Fruit fly (Drosophila melanogaster): ENCODE data around the gene CG31279.

Gene CG31279

dm6 chr3R:16442937-16443336 lies 12.5 kb downstream of the CG31279 start, which contains the start of the genes Ttc1 and CG14882 (continued):
- peak; percentile 36; the same call in 1 of the 3 replicates for TF ChIP-seq CG11093 (GFP tag; IDR thresholded peaks at IDR 0.05)
- TF ChIP-seq CG7357 (GFP tag; IDR thresholded peaks at IDR 0.05): no peak
- TF ChIP-seq D (optimal IDR thresholded peaks at IDR 0.05): no peak
- TF ChIP-seq D (GFP tag; optimal IDR thresholded peaks at IDR 0.05): peak; percentile 54
- no peak for TF ChIP-seq CG17912 (GFP tag; optimal IDR thresholded peaks at IDR 0.05)
- peak; percentile 71 for TF ChIP-seq CG3838 (GFP tag; optimal IDR thresholded peaks at IDR 0.05)
- peak; percentile 45; the same call in 1 of the 2 replicates for TF ChIP-seq tna (GFP tag; IDR thresholded peaks at IDR 0.05; ENCODE audit: partially characterized antibody)
- peak; percentile 93 for TF ChIP-seq CG30403 (GFP tag; optimal IDR thresholded peaks at IDR 0.05)
- peak; percentile 63 for TF ChIP-seq CG2875 (GFP tag; optimal IDR thresholded peaks at IDR 0.05)
- peak; percentile 85 for TF ChIP-seq Drgx (GFP tag; IDR thresholded peaks at IDR 0.05)
- peak; percentile 91 for TF ChIP-seq zfh1 (GFP tag; IDR thresholded peaks at IDR 0.05)
- TF ChIP-seq ase (GFP tag; IDR thresholded peaks at IDR 0.05): peak; percentile 87
- peak; percentile 75 for TF ChIP-seq CG9727 (GFP tag; optimal IDR thresholded peaks at IDR 0.05)
- no peak; the same call in 1 of the 2 replicates for TF ChIP-seq danr (GFP tag; IDR thresholded peaks at IDR 0.05)
- peak; percentile 89 for TF ChIP-seq ap (GFP tag; IDR thresholded peaks at IDR 0.05)
- TF ChIP-seq Doc3 (GFP tag; IDR thresholded peaks at IDR 0.05; ENCODE audit: partially characterized antibody): 0 out of 3 replicates have a peak, but pooled peaks have one; percentile 24
- TF ChIP-seq tgo (GFP tag; IDR thresholded peaks at IDR 0.05): peak; percentile 93
- TF ChIP-seq fd96Cb (tag; optimal IDR thresholded peaks at IDR 0.05): peak; percentile 51
- peak; percentile 77 for TF ChIP-seq CG12744 (GFP tag; optimal IDR thresholded peaks at IDR 0.05)
- TF ChIP-seq CG3995 (GFP tag; optimal IDR thresholded peaks at IDR 0.05): peak; percentile 66
- peak in 1 of 2 experiments; percentile 57 for TF ChIP-seq crp (GFP tag; optimal IDR thresholded peaks at IDR 0.05)
- peak; percentile 90 for TF ChIP-seq az2 (GFP tag; optimal IDR thresholded peaks at IDR 0.05)
- TF ChIP-seq Gug (GFP tag; IDR thresholded peaks at IDR 0.05): no peak; the same call in 2 of the 4 replicates
- no peak for TF ChIP-seq CG7745 (tag; optimal IDR thresholded peaks at IDR 0.05)
- TF ChIP-seq MBD-R2 (GFP tag; IDR thresholded peaks at IDR 0.05): peak; percentile 93
- TF ChIP-seq ssp (GFP tag; IDR thresholded peaks at IDR 0.05): peak; percentile 74
- no peak for TF ChIP-seq CG10274 (GFP tag; optimal IDR thresholded peaks at IDR 0.05)
- TF ChIP-seq CG10543 (GFP tag; optimal IDR thresholded peaks at IDR 0.05): peak; percentile 70
- TF ChIP-seq Ets97D (GFP tag; optimal IDR thresholded peaks at IDR 0.05): peak; percentile 89
- peak; percentile 94 for TF ChIP-seq lilli (GFP tag; optimal IDR thresholded peaks at IDR 0.05)
- TF ChIP-seq Tbp (GFP tag; optimal IDR thresholded peaks at IDR 0.05): no peak
- peak; percentile 88 for TF ChIP-seq chn (GFP tag; optimal IDR thresholded peaks at IDR 0.05)
- peak; percentile 78 for TF ChIP-seq CG10654 (GFP tag; optimal IDR thresholded peaks at IDR 0.05)
- TF ChIP-seq CG2712 (tag; optimal IDR thresholded peaks at IDR 0.05): peak; percentile 80
- peak; percentile 74 for TF ChIP-seq CG9437 (GFP tag; optimal IDR thresholded peaks at IDR 0.05)
- TF ChIP-seq Oaz (GFP tag; IDR thresholded peaks at IDR 0.05): peak; percentile 82
- TF ChIP-seq ind (GFP tag; optimal IDR thresholded peaks at IDR 0.05): peak; percentile 85
- peak; percentile 67 for TF ChIP-seq tin (GFP tag; optimal IDR thresholded peaks at IDR 0.05)
- no peak for TF ChIP-seq CG17802 (tag; optimal IDR thresholded peaks at IDR 0.05)
- TF ChIP-seq slp2 (GFP tag; optimal IDR thresholded peaks at IDR 0.05): peak; percentile 48
- no peak for TF ChIP-seq sc (optimal IDR thresholded peaks at IDR 0.05)
- TF ChIP-seq sc (GFP tag; optimal IDR thresholded peaks at IDR 0.05): peak; percentile 61
- TF ChIP-seq sna (GFP tag; IDR thresholded peaks at IDR 0.05; ENCODE audit: partially characterized antibody): peak; percentile 57
- peak; percentile 44 for TF ChIP-seq btn (GFP tag; optimal IDR thresholded peaks at IDR 0.05)
- TF ChIP-seq bab2 (GFP tag; optimal IDR thresholded peaks at IDR 0.05): peak; percentile 90
- TF ChIP-seq aop (GFP tag; IDR thresholded peaks at IDR 0.05): no peak; the same call in 1 of the 2 replicates
- TF ChIP-seq dimm (GFP tag; IDR thresholded peaks at IDR 0.05): peak; percentile 85
- TF ChIP-seq B-H2 (GFP tag; optimal IDR thresholded peaks at IDR 0.05): peak; percentile 62
- no peak for TF ChIP-seq yki (optimal IDR thresholded peaks at IDR 0.05)
- TF ChIP-seq amos (GFP tag; IDR thresholded peaks at IDR 0.05; ENCODE audit: partially characterized antibody): peak; percentile 51; the same call in 1 of the 2 replicates
- TF ChIP-seq Side (GFP tag; optimal IDR thresholded peaks at IDR 0.05): peak; percentile 85
- peak; percentile 82 for TF ChIP-seq CG18011 (GFP tag; optimal IDR thresholded peaks at IDR 0.05)

All from whole organism, embryonic.